Worm (Caenorhabditis elegans) whole organism, early embryonic: ENCODE results near the gene his-35.

Source experiments
- F13C5.2 ChIP-seq: sonication (generic microtip); optimal IDR thresholded peaks from 2 replicates; lab custom pipeline; 2017; ENCODE audit warnings: mild to moderate bottlenecking, missing genetic modification characterization, inconsistent platforms, missing compliant biosample characterization
- aly-1 ChIP-seq: sonication (generic microtip); optimal IDR thresholded peaks from 2 replicates; lab custom pipeline; 2016; ENCODE audit warnings: missing genetic modification characterization, missing compliant biosample characterization
- ama-1 ChIP-seq: fragments of 150-350 bp; optimal IDR thresholded peaks from 2 replicates; lab custom pipeline; 2014
- ceh-13 ChIP-seq: fragments of 200-800 bp; sonication (Bioruptor generic); optimal IDR thresholded peaks from 2 replicates; lab custom pipeline; 2018; ENCODE audit warnings: mild to moderate bottlenecking, missing genetic modification characterization, missing compliant biosample characterization
- ceh-36 ChIP-seq: sonication (generic microtip); optimal IDR thresholded peaks from 2 replicates; lab custom pipeline; 2016; ENCODE audit warnings: missing genetic modification characterization, inconsistent platforms, missing compliant biosample characterization
- ets-7 ChIP-seq: sonication (generic microtip); optimal IDR thresholded peaks from 2 replicates; lab custom pipeline; 2016; ENCODE audit warnings: missing genotype, missing genetic modification characterization, missing compliant biosample characterization
- flt-1 ChIP-seq: fragments of 200-800 bp; sonication (Bioruptor generic); IDR thresholded peaks from 2 replicates; pipeline ENCODE4 v1.3.6; 2022; ENCODE audit warnings: missing genetic modification characterization, missing compliant biosample characterization
- hmbx-1 ChIP-seq: sonication (generic microtip); optimal IDR thresholded peaks from 2 replicates; lab custom pipeline; 2016; ENCODE audit warnings: mild to moderate bottlenecking, missing genetic modification characterization, missing compliant biosample characterization
- hmg-4 ChIP-seq: fragments of 200-800 bp; sonication (Bioruptor generic); optimal IDR thresholded peaks from 2 replicates; lab custom pipeline; 2018; ENCODE audit warnings: mild to moderate bottlenecking, missing genetic modification characterization, missing compliant biosample characterization
- hnd-1 ChIP-seq: sonication (generic microtip); optimal IDR thresholded peaks from 2 replicates; lab custom pipeline; 2016; ENCODE audit warnings: missing genetic modification characterization, missing compliant biosample characterization
- pes-1 ChIP-seq: fragments of 200-800 bp; sonication (Bioruptor generic); IDR thresholded peaks from 2 replicates; pipeline ENCODE4 v1.3.6; 2022; ENCODE audit warnings: missing genetic modification reagents, missing genetic modification characterization, missing compliant biosample characterization
- scrt-1 ChIP-seq: fragments of 200-800 bp; sonication (Bioruptor generic); IDR thresholded peaks from 2 replicates; pipeline ENCODE4 v1.3.6; 2022; ENCODE audit warnings: missing genetic modification characterization, missing compliant biosample characterization
- tbx-37 ChIP-seq: fragments of 200-800 bp; sonication (Bioruptor generic); conservative IDR thresholded peaks from 2 replicates; pipeline ENCODE4 v1.3.6; 2022; ENCODE audit warnings: missing genetic modification reagents, missing genetic modification characterization, missing compliant biosample characterization

DNA sequence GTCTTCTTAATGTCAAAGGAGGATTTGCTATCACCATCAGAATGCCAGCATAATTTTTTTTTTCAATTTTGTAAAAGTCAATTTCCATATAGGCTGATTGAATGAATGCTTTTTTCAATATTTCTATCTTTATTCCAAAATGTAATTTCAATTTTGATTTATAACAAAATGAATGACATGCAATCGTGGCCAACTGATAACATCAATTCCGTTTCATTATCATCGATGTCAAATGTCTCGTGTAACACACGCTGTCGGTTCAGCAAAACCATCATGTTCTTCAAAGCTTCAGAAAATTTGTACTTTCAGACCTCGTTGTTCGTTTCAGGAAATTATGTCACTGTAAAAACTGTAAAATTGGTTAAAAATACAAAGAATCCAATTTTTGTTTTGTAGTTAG is 38.2 kb downstream of the his-35 start:
- no peak for TF ChIP-seq flt-1 (GFP tag; lab: Robert Waterston, UW)
- TF ChIP-seq ama-1 (lab: Kevin White, UChicago): no peak
- no peak for TF ChIP-seq ets-7
- no peak for TF ChIP-seq tbx-37 (GFP tag; lab: Robert Waterston, UW)
- TF ChIP-seq hnd-1 (tag; lab: Kevin White, UChicago): no peak
- no peak for TF ChIP-seq hmbx-1 (tag; lab: Kevin White, UChicago)
- no peak for TF ChIP-seq pes-1 (GFP tag; lab: Robert Waterston, UW)
- no peak for TF ChIP-seq hmg-4 (GFP tag; lab: Kevin White, UChicago)
- no peak for TF ChIP-seq ceh-36 (tag; lab: Kevin White, UChicago)
- no peak for TF ChIP-seq scrt-1 (GFP tag; lab: Robert Waterston, UW)
- no peak for TF ChIP-seq F13C5.2
- TF ChIP-seq ceh-13: no peak
- TF ChIP-seq aly-1: no peak
